Fruit fly (Drosophila melanogaster): ENCODE results near the gene CG6293.

The CG6293 gene

DNA sequence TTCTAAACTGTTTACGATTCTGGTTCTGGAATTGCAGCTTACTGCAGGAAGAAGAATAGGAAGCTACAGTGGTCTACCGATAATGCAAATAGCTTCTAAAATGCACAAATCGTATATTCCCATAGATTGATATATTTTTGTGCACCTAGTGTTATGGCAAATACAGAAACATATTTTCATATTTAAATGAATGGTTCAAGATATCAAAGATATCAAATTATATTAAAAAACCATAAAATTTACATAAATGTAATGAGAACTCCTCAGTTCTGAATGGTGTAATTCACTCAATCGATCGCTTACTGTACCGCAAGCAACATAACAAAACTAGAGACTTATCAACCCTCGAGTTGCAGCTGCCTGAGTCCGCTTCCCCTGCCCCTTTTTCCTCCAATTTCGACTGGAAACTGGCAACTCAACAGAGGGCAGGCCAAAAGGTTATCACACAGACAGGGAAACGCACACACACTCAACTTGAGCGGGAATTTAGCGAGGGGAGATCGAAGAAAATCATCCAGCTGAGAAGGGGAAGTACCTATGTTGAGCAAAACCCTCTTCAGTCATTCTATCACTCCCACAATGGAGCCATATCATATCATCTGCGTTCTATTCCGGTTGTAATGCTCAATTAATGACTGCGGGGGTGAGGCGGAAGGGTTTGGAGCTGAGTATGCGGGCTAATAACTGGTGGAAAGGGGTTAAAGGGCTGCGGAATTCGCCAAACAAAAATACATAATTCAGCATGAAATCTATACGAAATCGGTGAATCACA, 42.7 kb upstream of the CG6293 start (continued):
- TF ChIP-seq zf30C (GFP tag; optimal IDR thresholded peaks at IDR 0.05), result no peak
- no peak for TF ChIP-seq dati (GFP tag; IDR thresholded peaks at IDR 0.05)
- no peak for TF ChIP-seq CG14441 (GFP tag; IDR thresholded peaks at IDR 0.05)
- TF ChIP-seq unpg (GFP tag; optimal IDR thresholded peaks at IDR 0.05), result peak; percentile 34
- no peak for TF ChIP-seq psq (GFP tag; optimal IDR thresholded peaks at IDR 0.05)
- no peak for TF ChIP-seq otp (GFP tag; IDR thresholded peaks at IDR 0.05)
- no peak for TF ChIP-seq Scr (GFP tag; IDR thresholded peaks at IDR 0.05; ENCODE audit: partially characterized antibody)
- no peak for TF ChIP-seq CG16779 (GFP tag; IDR thresholded peaks at IDR 0.05)
- no peak for TF ChIP-seq CG6689 (GFP tag; IDR thresholded peaks at IDR 0.05)
- peak; percentile 81 for TF ChIP-seq sens (GFP tag)
- TF ChIP-seq crol (GFP tag; IDR thresholded peaks at IDR 0.05), result no peak
- no peak for TF ChIP-seq Atf3 (GFP tag; optimal IDR thresholded peaks at IDR 0.05)
- TF ChIP-seq Dfd (GFP tag; optimal IDR thresholded peaks at IDR 0.05), result no peak
- TF ChIP-seq zen (tag; optimal IDR thresholded peaks at IDR 0.05), result peak; percentile 29
- TF ChIP-seq Fer3 (tag; optimal IDR thresholded peaks at IDR 0.05), result no peak
- TF ChIP-seq mirr (GFP tag; optimal IDR thresholded peaks at IDR 0.05), result no peak
- TF ChIP-seq CG14050 (GFP tag; IDR thresholded peaks at IDR 0.05), result no peak
- peak; percentile 43 for TF ChIP-seq CG13424 (tag; optimal IDR thresholded peaks at IDR 0.05)
- TF ChIP-seq Poxn (GFP tag; IDR thresholded peaks at IDR 0.05), result no peak
- no peak for TF ChIP-seq peb (GFP tag; IDR thresholded peaks at IDR 0.05)
- no peak for TF ChIP-seq CG12769 (tag; optimal IDR thresholded peaks at IDR 0.05)
- TF ChIP-seq CG30403 (GFP tag; optimal IDR thresholded peaks at IDR 0.05), result peak; percentile 42
- TF ChIP-seq CG4707 (GFP tag; optimal IDR thresholded peaks at IDR 0.05), result no peak
- no peak for TF ChIP-seq inv (GFP tag; IDR thresholded peaks at IDR 0.05; ENCODE audit: partially characterized antibody)
- no peak for TF ChIP-seq CG11456 (GFP tag; IDR thresholded peaks at IDR 0.05)
- no peak for TF ChIP-seq shn (GFP tag; optimal IDR thresholded peaks at IDR 0.05)
- no peak for TF ChIP-seq CG12236 (GFP tag; optimal IDR thresholded peaks at IDR 0.05)
- no peak for TF ChIP-seq Trl (optimal IDR thresholded peaks at IDR 0.05)
- TF ChIP-seq Trl (GFP tag; optimal IDR thresholded peaks at IDR 0.05), result no peak
- peak; percentile 73 for TF ChIP-seq CG12391 (tag; optimal IDR thresholded peaks at IDR 0.05)
- no peak for TF ChIP-seq kay (GFP tag; optimal IDR thresholded peaks at IDR 0.05)
- peak; percentile 82 for TF ChIP-seq dmrt11E (tag; optimal IDR thresholded peaks at IDR 0.05)
- no peak for TF ChIP-seq CG30431 (GFP tag; optimal IDR thresholded peaks at IDR 0.05)
- no peak for TF ChIP-seq ftz-f1 (GFP tag; optimal IDR thresholded peaks at IDR 0.05)
- no peak for TF ChIP-seq stc (GFP tag; IDR thresholded peaks at IDR 0.05)
- TF ChIP-seq da (GFP tag; optimal IDR thresholded peaks at IDR 0.05), result no peak
- no peak for TF ChIP-seq Lhr (GFP tag; optimal IDR thresholded peaks at IDR 0.05)
- no peak for TF ChIP-seq CG18764 (GFP tag; optimal IDR thresholded peaks at IDR 0.05)
- TF ChIP-seq sima (GFP tag; optimal IDR thresholded peaks at IDR 0.05), result no peak
- no peak for TF ChIP-seq CG4854 (GFP tag; optimal IDR thresholded peaks at IDR 0.05)
- TF ChIP-seq repo (GFP tag; optimal IDR thresholded peaks at IDR 0.05), result no peak
- no peak for TF ChIP-seq pho (GFP tag; optimal IDR thresholded peaks at IDR 0.05)
- TF ChIP-seq CG1024 (GFP tag; IDR thresholded peaks at IDR 0.05), result no peak
- no peak for TF ChIP-seq odd (GFP tag; optimal IDR thresholded peaks at IDR 0.05)
- peak; percentile 46 for TF ChIP-seq CG7556 (GFP tag; optimal IDR thresholded peaks at IDR 0.05)
- TF ChIP-seq ham (GFP tag; IDR thresholded peaks at IDR 0.05), result no peak
- no peak for TF ChIP-seq HLH3B (GFP tag; IDR thresholded peaks at IDR 0.05)
- TF ChIP-seq CkIIα-i1 (GFP tag; IDR thresholded peaks at IDR 0.05), result no peak
- TF ChIP-seq Dll (GFP tag; IDR thresholded peaks at IDR 0.05; ENCODE audit: partially characterized antibody), result no peak
- no peak for TF ChIP-seq Awh (GFP tag; IDR thresholded peaks at IDR 0.05)
- no peak for TF ChIP-seq bowl (GFP tag; IDR thresholded peaks at IDR 0.05)
- TF ChIP-seq Adf1 (GFP tag; IDR thresholded peaks at IDR 0.05), result no peak

Measured in whole organism, embryonic.